Worm (Caenorhabditis elegans) whole organism, L1 larva: ENCODE results near the gene Y40C5A.4.

ENCODE experiments used
- C34B4.2 ChIP-seq: sonication (generic microtip); optimal IDR thresholded peaks from 2 replicates; lab custom pipeline; 2017; ENCODE audit warnings: mild to moderate bottlenecking, missing genetic modification characterization, missing compliant biosample characterization
- Y116A8C.19 ChIP-seq: sonication (generic microtip); optimal IDR thresholded peaks from 2 replicates; lab custom pipeline; 2016; ENCODE audit warnings: missing compliant biosample characterization, missing genetic modification characterization, borderline replicate concordance
- aha-1 ChIP-seq: fragments of 150-350 bp; optimal IDR thresholded peaks from 2 replicates; lab custom pipeline; 2014; ENCODE audit warnings: missing biosample characterization, missing genetic modification characterization
- alr-1 ChIP-seq: fragments of 200-800 bp; sonication (Bioruptor generic); optimal IDR thresholded peaks from 2 replicates; lab custom pipeline; 2018; ENCODE audit warnings: borderline replicate concordance, mild to moderate bottlenecking, missing genetic modification characterization, missing compliant biosample characterization
- aly-2 ChIP-seq: fragments of 150-350 bp; optimal IDR thresholded peaks from 2 replicates; lab custom pipeline; 2014; ENCODE audit warnings: missing biosample characterization, missing genetic modification characterization
- ama-1 ChIP-seq: fragments of 150-350 bp; optimal IDR thresholded peaks from 2 replicates; lab custom pipeline; 2014
- ceh-63 ChIP-seq: fragments of 200-800 bp; sonication (Bioruptor generic); optimal IDR thresholded peaks from 2 replicates; lab custom pipeline; 2018; ENCODE audit warnings: mild to moderate bottlenecking, missing genetic modification characterization, missing compliant biosample characterization
- ceh-90 ChIP-seq: sonication (generic microtip); optimal IDR thresholded peaks from 2 replicates; lab custom pipeline; 2016; ENCODE audit warnings: missing genetic modification characterization, missing compliant biosample characterization
- ces-1 ChIP-seq: fragments of 150-350 bp; optimal IDR thresholded peaks from 2 replicates; lab custom pipeline; 2014; ENCODE audit warnings: missing biosample characterization, missing genetic modification reagents, missing genetic modification characterization
- efl-1 ChIP-seq, 4 experiments: fragments of 150-350 bp; optimal IDR thresholded peaks in 3 of 4; peaks in 1 of 4; 1 replicate in 1 of 4; 2 replicates in 3 of 4; lab custom pipeline; 2014; ENCODE audit warnings: missing biosample characterization in 2 of 4, missing genetic modification characterization in 2 of 4, missing genetic modification reagents in 2 of 4
- efl-3 ChIP-seq: fragments of 200-800 bp; sonication (Bioruptor generic); optimal IDR thresholded peaks from 2 replicates; lab custom pipeline; 2018; ENCODE audit warnings: mild to moderate bottlenecking, missing genetic modification characterization, missing compliant biosample characterization
- elt-3 ChIP-seq, 6 experiments: fragments of 150-350 bp in 1 of 6; sonication (generic microtip); optimal IDR thresholded peaks; 2 replicates each; lab custom pipeline; 2017 to 2018; ENCODE audit warnings: missing biosample characterization in 6 of 6, missing genetic modification characterization in 6 of 6, inconsistent platforms in 1 of 6
- fkh-10 ChIP-seq: sonication (generic microtip); optimal IDR thresholded peaks from 2 replicates; lab custom pipeline; 2017; ENCODE audit warnings: missing biosample characterization, missing genetic modification reagents, missing genetic modification characterization
- fkh-4 ChIP-seq: sonication (generic microtip); optimal IDR thresholded peaks from 2 replicates; lab custom pipeline; 2016; ENCODE audit warnings: missing compliant biosample characterization, missing genetic modification characterization, borderline replicate concordance
- fkh-8 ChIP-seq: sonication (generic microtip); optimal IDR thresholded peaks from 2 replicates; lab custom pipeline; 2016; ENCODE audit warnings: mild to moderate bottlenecking, missing genetic modification characterization, missing compliant biosample characterization
- fos-1 ChIP-seq: fragments of 150-350 bp; optimal IDR thresholded peaks from 2 replicates; lab custom pipeline; 2014; ENCODE audit warnings: missing biosample characterization, missing genetic modification characterization
- grh-1 ChIP-seq: fragments of 200-800 bp; sonication (Bioruptor generic); IDR thresholded peaks from 2 replicates; pipeline ENCODE4 v1.3.6; 2022; ENCODE audit warnings: missing genetic modification reagents, missing genetic modification characterization, missing compliant biosample characterization
- hlh-4 ChIP-seq: sonication (generic microtip); optimal IDR thresholded peaks from 2 replicates; lab custom pipeline; 2016; ENCODE audit warnings: mild to moderate bottlenecking, missing genetic modification characterization, missing compliant biosample characterization
- hpl-2 ChIP-seq: fragments of 150-350 bp; optimal IDR thresholded peaks from 2 replicates; lab custom pipeline; 2014; ENCODE audit warnings: missing biosample characterization, missing genetic modification reagents, missing genetic modification characterization
- irx-1 ChIP-seq: sonication (generic microtip); optimal IDR thresholded peaks from 2 replicates; lab custom pipeline; 2016; ENCODE audit warnings: missing genetic modification characterization, missing compliant biosample characterization
- jun-1 ChIP-seq: fragments of 150-350 bp; optimal IDR thresholded peaks from 2 replicates; lab custom pipeline; 2014; ENCODE audit warnings: missing biosample characterization, missing genetic modification reagents, missing genetic modification characterization
- lin-14 ChIP-seq: fragments of 200-800 bp; sonication (Bioruptor generic); optimal IDR thresholded peaks from 2 replicates; lab custom pipeline; 2018; ENCODE audit warnings: mild to moderate bottlenecking, missing genetic modification characterization, moderate library complexity, missing compliant biosample characterization
- lin-15B ChIP-seq: fragments of 150-350 bp; sonication (generic microtip); optimal IDR thresholded peaks from 3 replicates; lab custom pipeline; 2014; ENCODE audit warnings: missing biosample characterization, missing genetic modification characterization
- mef-2 ChIP-seq: fragments of 150-350 bp; optimal IDR thresholded peaks from 2 replicates; lab custom pipeline; 2014; ENCODE audit warnings: missing biosample characterization, missing genetic modification characterization
- mep-1 ChIP-seq: fragments of 150-350 bp; optimal IDR thresholded peaks from 2 replicates; lab custom pipeline; 2014; ENCODE audit warnings: missing biosample characterization, missing genetic modification characterization
- nhr-11 ChIP-seq: fragments of 150-350 bp; optimal IDR thresholded peaks from 2 replicates; lab custom pipeline; 2014; ENCODE audit warnings: missing biosample characterization, missing genetic modification characterization
- nhr-12 ChIP-seq: sonication (generic microtip); optimal IDR thresholded peaks from 2 replicates; lab custom pipeline; 2017; ENCODE audit warnings: missing biosample characterization, missing genetic modification characterization
- nhr-20 ChIP-seq: sonication (generic microtip); optimal IDR thresholded peaks from 2 replicates; lab custom pipeline; 2016; ENCODE audit warnings: mild to moderate bottlenecking, missing genetic modification characterization, missing compliant biosample characterization
- nhr-237 ChIP-seq: fragments of 150-350 bp; optimal IDR thresholded peaks from 2 replicates; lab custom pipeline; 2014; ENCODE audit warnings: missing biosample characterization, missing genetic modification characterization
- nhr-28 ChIP-seq: fragments of 150-350 bp; optimal IDR thresholded peaks from 2 replicates; lab custom pipeline; 2014; ENCODE audit warnings: missing biosample characterization, missing genetic modification characterization
- nhr-71 ChIP-seq: sonication (generic microtip); optimal IDR thresholded peaks from 2 replicates; lab custom pipeline; 2016; ENCODE audit warnings: mild to moderate bottlenecking, missing genetic modification characterization, moderate library complexity, missing compliant biosample characterization
- nhr-76 ChIP-seq: sonication (generic microtip); optimal IDR thresholded peaks from 2 replicates; lab custom pipeline; 2017; ENCODE audit warnings: missing biosample characterization, missing genetic modification characterization
- nhr-77 ChIP-seq: fragments of 150-350 bp; optimal IDR thresholded peaks from 2 replicates; lab custom pipeline; 2014; ENCODE audit warnings: missing biosample characterization, missing genetic modification characterization
- nhr-84 ChIP-seq: sonication (generic microtip); optimal IDR thresholded peaks from 2 replicates; lab custom pipeline; 2017; ENCODE audit warnings: missing biosample characterization, missing genetic modification characterization
- nhr-90 ChIP-seq: sonication (generic microtip); optimal IDR thresholded peaks from 2 replicates; lab custom pipeline; 2016; ENCODE audit warnings: mild to moderate bottlenecking, missing genetic modification characterization, missing compliant biosample characterization; ENCODE audit not compliant: poor library complexity
- pag-3 ChIP-seq: sonication (generic microtip); optimal IDR thresholded peaks from 2 replicates; lab custom pipeline; 2017; ENCODE audit warnings: missing genetic modification characterization, mild to moderate bottlenecking, missing compliant biosample characterization, antibody characterized with exemption, borderline replicate concordance; ENCODE audit not compliant: insufficient read depth
- rnt-1 ChIP-seq: sonication (generic microtip); optimal IDR thresholded peaks from 2 replicates; lab custom pipeline; 2016; ENCODE audit warnings: mild to moderate bottlenecking, missing genetic modification characterization, moderate library complexity, missing compliant biosample characterization
- skn-1 ChIP-seq: fragments of 150-350 bp; optimal IDR thresholded peaks from 2 replicates; lab custom pipeline; 2014; ENCODE audit warnings: missing biosample characterization, missing genetic modification characterization
- snpc-4 ChIP-seq: fragments of 150-350 bp; optimal IDR thresholded peaks from 2 replicates; lab custom pipeline; 2014; ENCODE audit warnings: missing biosample characterization, missing genetic modification characterization
- sox-4 ChIP-seq: sonication (generic microtip); optimal IDR thresholded peaks from 2 replicates; lab custom pipeline; 2016; ENCODE audit warnings: missing genetic modification characterization, missing compliant biosample characterization
- sptf-1 ChIP-seq: fragments of 150-350 bp; optimal IDR thresholded peaks from 2 replicates; lab custom pipeline; 2014; ENCODE audit warnings: missing biosample characterization, missing genetic modification characterization
- sup-37 ChIP-seq: fragments of 200-800 bp; sonication (Bioruptor generic); optimal IDR thresholded peaks from 2 replicates; lab custom pipeline; 2018; ENCODE audit warnings: mild to moderate bottlenecking, missing genetic modification characterization, missing compliant biosample characterization
- tbx-2 ChIP-seq: sonication (generic microtip); optimal IDR thresholded peaks from 2 replicates; lab custom pipeline; 2016; ENCODE audit warnings: missing genetic modification characterization, missing compliant biosample characterization
- unc-130 ChIP-seq: fragments of 150-350 bp; optimal IDR thresholded peaks from 2 replicates; lab custom pipeline; 2017; ENCODE audit warnings: missing biosample characterization, missing genetic modification characterization, inconsistent platforms
- unc-30 ChIP-seq: sonication (generic microtip); optimal IDR thresholded peaks from 2 replicates; lab custom pipeline; 2017; ENCODE audit warnings: missing biosample characterization, missing genetic modification characterization
- unc-62 ChIP-seq: fragments of 150-350 bp; optimal IDR thresholded peaks from 2 replicates; lab custom pipeline; 2014; ENCODE audit warnings: missing biosample characterization, missing genetic modification reagents, missing genetic modification characterization
- unc-86 ChIP-seq: sonication (generic microtip); optimal IDR thresholded peaks from 2 replicates; lab custom pipeline; 2016; ENCODE audit warnings: missing genetic modification characterization, missing compliant biosample characterization
- zip-4 ChIP-seq: fragments of 200-800 bp; sonication (Bioruptor generic); optimal IDR thresholded peaks from 2 replicates; lab custom pipeline; 2018; ENCODE audit warnings: mild to moderate bottlenecking, missing genetic modification characterization, moderate library complexity, missing compliant biosample characterization

Gene Y40C5A.4

DNA sequence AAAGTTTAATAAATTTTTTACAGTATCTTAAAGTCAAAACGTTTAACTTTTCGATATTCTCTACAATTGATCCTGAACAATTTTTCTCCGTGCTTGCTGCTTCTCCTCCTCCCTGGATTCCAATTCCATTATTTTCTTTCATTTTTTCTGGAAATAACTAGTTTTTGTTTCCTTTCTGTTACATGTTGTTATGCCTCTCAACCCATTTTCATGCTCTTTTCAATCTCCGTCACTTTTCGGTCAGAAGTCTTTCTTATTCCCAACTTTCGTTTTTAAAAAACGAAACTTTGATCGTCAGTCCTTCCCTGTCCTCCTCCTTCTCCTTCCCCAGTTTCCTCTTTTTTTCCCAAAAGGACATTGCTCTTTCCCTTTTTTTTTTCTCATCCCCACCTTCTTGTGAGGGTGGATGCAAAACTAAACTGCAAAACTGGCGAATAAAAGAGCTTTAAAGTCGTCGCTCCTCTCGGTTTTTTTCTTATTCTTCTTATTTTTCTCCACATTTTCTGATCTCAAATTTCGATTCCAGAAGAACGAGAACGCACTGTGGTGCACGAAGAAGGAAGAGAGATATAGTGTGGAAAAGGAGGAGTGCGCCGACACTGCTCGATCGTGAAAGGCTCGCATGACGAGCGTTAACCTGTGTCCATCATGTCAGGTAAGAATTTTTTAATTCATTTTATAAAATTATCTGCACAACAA is 40.2 kb upstream of the Y40C5A.4 start, which contains the start of the genes C48A7.16 and egl-19:
Gene C48A7.16 (plus strand): TSS at position 544 of the 699 bp plus-strand sequence.
Gene egl-19 (plus strand): TSS at position 649 of the 699 bp plus-strand sequence.
- TF ChIP-seq lin-14 (peak; percentile 48), efl-1 (optimal IDR thresholded peaks at IDR 0.05; lab: Kevin White, UChicago) (no peak), efl-1 (GFP tag; optimal IDR thresholded peaks at IDR 0.05 in 1 of 2; lab: Kevin White, UChicago) (peak in 1 of 2 experiments; percentile 92), snpc-4 (no peak), tbx-2 (tag; lab: Kevin White, UChicago) (no peak), nhr-84 (tag; lab: Kevin White, UChicago) (no peak), fkh-10 (GFP tag; lab: Kevin White, UChicago) (peak; percentile 28), jun-1 (tag; lab: Kevin White, UChicago) (no peak)

DNA sequence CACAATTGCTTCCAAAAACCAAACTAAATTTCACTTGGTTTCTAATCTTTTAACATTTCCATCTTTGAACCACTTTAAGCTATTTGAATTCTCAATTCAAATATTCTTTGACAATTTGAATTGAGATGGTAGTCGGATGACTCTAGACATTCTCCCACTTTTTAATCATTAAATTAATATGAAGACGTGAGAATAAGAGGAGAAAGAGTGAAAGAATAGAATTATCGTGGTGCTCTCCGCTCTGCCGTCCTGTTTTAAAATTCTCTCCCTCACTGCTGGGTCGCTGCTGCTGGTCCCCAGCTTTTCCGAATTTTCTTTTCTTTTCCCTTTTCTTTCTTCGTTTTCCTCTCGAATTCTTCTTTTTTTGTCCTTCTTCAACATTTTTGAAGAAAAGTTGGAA is 38.5 kb upstream of the Y40C5A.4 start:
- TF ChIP-seq lin-14: peak; percentile 14
- no peak for TF ChIP-seq ama-1

DNA sequence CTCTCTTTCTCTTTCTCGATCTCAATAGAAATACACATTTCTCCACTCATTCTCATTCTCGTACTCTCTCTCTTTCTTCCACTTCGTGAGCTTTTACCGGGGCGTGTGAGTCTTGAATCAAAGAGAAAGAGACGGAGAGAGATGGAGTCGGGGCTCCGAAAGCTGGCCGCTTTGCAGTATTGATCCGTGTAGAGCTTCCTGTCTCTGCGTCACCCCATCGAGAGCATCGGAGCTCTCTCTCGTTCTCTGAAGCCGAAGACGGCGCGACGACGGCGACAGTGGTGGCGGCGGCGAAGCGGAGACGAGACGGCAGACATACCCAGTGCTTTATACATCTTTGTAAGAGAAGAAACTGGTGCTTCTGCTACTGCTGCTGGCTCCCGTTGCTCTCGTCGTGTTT is 37.2 kb upstream of the Y40C5A.4 start:
- peak; percentile 96 for TF ChIP-seq lin-14
- TF ChIP-seq grh-1 (GFP tag; lab: Robert Waterston, UW): no peak
- TF ChIP-seq aly-2 (tag; lab: Kevin White, UChicago): no peak
- TF ChIP-seq elt-3 (tag; optimal IDR thresholded peaks at IDR 0.05; lab: Kevin White, UChicago): no peak
- TF ChIP-seq nhr-77: peak; percentile 34
- TF ChIP-seq nhr-11 (tag; lab: Kevin White, UChicago): no peak
- TF ChIP-seq ama-1: no peak
- peak; percentile 2 for TF ChIP-seq zip-4 (GFP tag; lab: Kevin White, UChicago)
- peak; percentile 83 for TF ChIP-seq tbx-2 (tag; lab: Kevin White, UChicago)
- peak; percentile 87 for TF ChIP-seq nhr-71
- no peak for TF ChIP-seq sox-4
- no peak for TF ChIP-seq nhr-28
- no peak for TF ChIP-seq sptf-1 (tag; lab: Kevin White, UChicago)
- TF ChIP-seq unc-62 (GFP tag; lab: Kevin White, UChicago): no peak
- no peak for TF ChIP-seq Y116A8C.19 (tag; lab: Kevin White, UChicago)
- no peak for TF ChIP-seq hpl-2 (GFP tag; lab: Kevin White, UChicago)
- TF ChIP-seq ces-1: no peak
- no peak for TF ChIP-seq alr-1 (tag; lab: Kevin White, UChicago)
- TF ChIP-seq C34B4.2 (tag; lab: Kevin White, UChicago): no peak
- TF ChIP-seq nhr-237 (tag; lab: Kevin White, UChicago): no peak
- no peak for TF ChIP-seq unc-30 (tag; lab: Kevin White, UChicago)
- peak; percentile 57 for TF ChIP-seq nhr-20 (tag; lab: Kevin White, UChicago)
- no peak for TF ChIP-seq aha-1 (tag; lab: Kevin White, UChicago)
- TF ChIP-seq ceh-90: no peak
- TF ChIP-seq fkh-8 (tag; lab: Kevin White, UChicago): peak; percentile 86
- peak; percentile 70 for TF ChIP-seq fos-1
- no peak for TF ChIP-seq lin-15B (tag; lab: Kevin White, UChicago)
- peak; percentile 75 for TF ChIP-seq mep-1 (tag; lab: Kevin White, UChicago)
- TF ChIP-seq rnt-1 (tag; lab: Kevin White, UChicago): peak; percentile 58
- peak; percentile 49 for TF ChIP-seq skn-1 (tag; lab: Kevin White, UChicago)
- TF ChIP-seq nhr-90 (tag; lab: Kevin White, UChicago): no peak
- TF ChIP-seq unc-86 (tag; lab: Kevin White, UChicago): peak; percentile 88
- TF ChIP-seq pag-3 (tag; lab: Kevin White, UChicago): no peak
- no peak for TF ChIP-seq fkh-4 (tag; lab: Kevin White, UChicago)
- TF ChIP-seq mef-2: peak; percentile 67
- no peak for TF ChIP-seq nhr-76 (tag; lab: Kevin White, UChicago)
- TF ChIP-seq unc-130 (tag; lab: Kevin White, UChicago): no peak
- no peak for TF ChIP-seq efl-3
- no peak for TF ChIP-seq hlh-4
- no peak for TF ChIP-seq nhr-12 (tag; lab: Kevin White, UChicago)
- no peak for TF ChIP-seq sup-37
- TF ChIP-seq ceh-63: no peak
- TF ChIP-seq irx-1 (tag; lab: Kevin White, UChicago): peak; percentile 37
